Worm (Caenorhabditis elegans) whole organism, young adult: Measurements from ENCODE around the gene vab-9.

Source experiments
- D2030.7 ChIP-seq: fragments of 200-800 bp; sonication (Bioruptor generic); IDR thresholded peaks from 2 replicates; pipeline ENCODE4 v1.3.6; 2022; ENCODE audit warnings: missing genetic modification reagents, missing genetic modification characterization, missing compliant biosample characterization
- F10E7.11 ChIP-seq: sonication (generic microtip); optimal IDR thresholded peaks from 2 replicates; lab custom pipeline; 2017; ENCODE audit warnings: mild to moderate bottlenecking, missing genetic modification characterization, moderate library complexity, missing compliant biosample characterization
- F33H1.4 ChIP-seq: fragments of 200-800 bp; sonication (Bioruptor generic); IDR thresholded peaks from 2 replicates; pipeline ENCODE4 v1.3.6; 2022; ENCODE audit warnings: missing genetic modification reagents, missing genetic modification characterization, missing compliant biosample characterization
- F37B4.10 ChIP-seq: fragments of 200-800 bp; sonication (Bioruptor generic); IDR thresholded peaks from 2 replicates; pipeline ENCODE4 v1.3.6; 2022; ENCODE audit warnings: missing genetic modification characterization, missing compliant biosample characterization
- F55B11.4 ChIP-seq: sonication (generic microtip); optimal IDR thresholded peaks from 2 replicates; lab custom pipeline; 2016; ENCODE audit warnings: missing compliant biosample characterization, missing genetic modification characterization, borderline replicate concordance; ENCODE audit not compliant: insufficient read depth
- K11D2.4 ChIP-seq: fragments of 200-800 bp; sonication (Bioruptor generic); IDR thresholded peaks from 2 replicates; pipeline ENCODE4 v1.3.6; 2022; ENCODE audit warnings: missing genetic modification reagents, missing genetic modification characterization, missing compliant biosample characterization
- T07F8.4 ChIP-seq: sonication (generic microtip); optimal IDR thresholded peaks from 2 replicates; lab custom pipeline; 2016; ENCODE audit warnings: mild to moderate bottlenecking, missing genetic modification characterization, moderate library complexity, missing compliant biosample characterization
- Y67H2A.10 ChIP-seq: fragments of 200-800 bp; sonication (Bioruptor generic); conservative IDR thresholded peaks from 2 replicates; pipeline ENCODE4 v1.3.6; 2022; ENCODE audit warnings: missing genetic modification reagents, missing genetic modification characterization, missing compliant biosample characterization
- Y79H2A.3 ChIP-seq: fragments of 200-800 bp; sonication (Bioruptor generic); conservative IDR thresholded peaks from 2 replicates; pipeline ENCODE4 v1.3.6; 2022; ENCODE audit warnings: missing genetic modification reagents, missing genetic modification characterization, missing compliant biosample characterization
- Y95B8A.8 ChIP-seq: fragments of 200-800 bp; sonication (Bioruptor generic); IDR thresholded peaks from 2 replicates; pipeline ENCODE4 v1.3.6; 2022; ENCODE audit warnings: missing genetic modification reagents, missing genetic modification characterization, missing compliant biosample characterization
- athp-1 ChIP-seq: sonication (generic microtip); optimal IDR thresholded peaks from 2 replicates; lab custom pipeline; 2017; ENCODE audit warnings: mild to moderate bottlenecking, missing genetic modification characterization, missing compliant biosample characterization
- attf-3 ChIP-seq: fragments of 200-800 bp; sonication (Bioruptor generic); conservative IDR thresholded peaks from 2 replicates; pipeline ENCODE4 v1.3.6; 2022; ENCODE audit warnings: missing genetic modification reagents, missing genetic modification characterization, missing compliant biosample characterization
- ceh-27 ChIP-seq: fragments of 200-800 bp; sonication (Bioruptor generic); optimal IDR thresholded peaks from 2 replicates; lab custom pipeline; 2018; ENCODE audit warnings: mild to moderate bottlenecking, missing genetic modification characterization, moderate library complexity, missing compliant biosample characterization
- chd-7 ChIP-seq: sonication (generic microtip); optimal IDR thresholded peaks from 2 replicates; lab custom pipeline; 2016; ENCODE audit warnings: mild to moderate bottlenecking, missing genetic modification characterization, moderate library complexity, missing compliant biosample characterization
- die-1 ChIP-seq: sonication (generic microtip); optimal IDR thresholded peaks from 2 replicates; lab custom pipeline; 2016; ENCODE audit warnings: missing genotype, mild to moderate bottlenecking, missing genetic modification characterization, missing compliant biosample characterization
- dox-1 ChIP-seq: fragments of 200-800 bp; sonication (Bioruptor generic); IDR thresholded peaks from 2 replicates; pipeline ENCODE4 v1.3.6; 2022; ENCODE audit warnings: missing genetic modification reagents, missing genetic modification characterization, missing compliant biosample characterization
- dpl-1 ChIP-seq: fragments of 150-350 bp; optimal IDR thresholded peaks from 2 replicates; lab custom pipeline; 2014; ENCODE audit warnings: missing biosample characterization, missing genetic modification reagents, missing genetic modification characterization
- efl-1 ChIP-seq: fragments of 150-350 bp; optimal IDR thresholded peaks from 2 replicates; lab custom pipeline; 2014; ENCODE audit warnings: missing biosample characterization, missing genetic modification reagents, missing genetic modification characterization
- gei-17 ChIP-seq: fragments of 200-800 bp; sonication (Bioruptor generic); optimal IDR thresholded peaks from 2 replicates; lab custom pipeline; 2018; ENCODE audit warnings: mild to moderate bottlenecking, missing genetic modification characterization, missing compliant biosample characterization
- hlh-26 ChIP-seq: fragments of 200-800 bp; sonication (Bioruptor generic); conservative IDR thresholded peaks from 2 replicates; pipeline ENCODE4 v1.3.6; 2022; ENCODE audit warnings: missing genetic modification reagents, missing genetic modification characterization, missing compliant biosample characterization
- hmg-1.2 ChIP-seq: fragments of 200-800 bp; sonication (Bioruptor generic); IDR thresholded peaks from 2 replicates; pipeline ENCODE4 v1.3.6; 2022; ENCODE audit warnings: missing genetic modification reagents, missing genetic modification characterization, missing compliant biosample characterization
- hmg-20 ChIP-seq: fragments of 200-800 bp; sonication (Bioruptor generic); IDR thresholded peaks from 2 replicates; pipeline ENCODE4 v1.3.6; 2022; ENCODE audit warnings: missing genetic modification reagents, missing genetic modification characterization, missing compliant biosample characterization
- hrde-1 ChIP-seq: sonication (generic microtip); optimal IDR thresholded peaks from 2 replicates; lab custom pipeline; 2016; ENCODE audit warnings: missing genetic modification characterization, mild to moderate bottlenecking, missing compliant biosample characterization, moderate library complexity, missing genotype, missing genetic modification reagents, borderline replicate concordance
- hsf-1 ChIP-seq: fragments of 200-800 bp; sonication (Bioruptor generic); IDR thresholded peaks from 2 replicates; pipeline ENCODE4 v1.3.6; 2022; ENCODE audit warnings: missing genetic modification reagents, missing genetic modification characterization, missing compliant biosample characterization
- lag-1 ChIP-seq: fragments of 200-800 bp; sonication (Bioruptor generic); IDR thresholded peaks from 2 replicates; pipeline ENCODE4 v1.3.6; 2022; ENCODE audit warnings: missing genetic modification reagents, missing genetic modification characterization, missing compliant biosample characterization
- lin-35 ChIP-seq, 3 experiments: fragments of 150-350 bp in 2 of 3; sonication (generic microtip) in 1 of 3; optimal IDR thresholded peaks; 2 replicates each; lab custom pipeline; 2014 to 2018; ENCODE audit warnings: missing biosample characterization in 3 of 3, missing genetic modification characterization in 3 of 3, missing genetic modification reagents in 3 of 3
- lin-40 ChIP-seq: sonication (generic microtip); optimal IDR thresholded peaks from 2 replicates; lab custom pipeline; 2016; ENCODE audit warnings: missing genetic modification characterization, mild to moderate bottlenecking, missing compliant biosample characterization, missing genotype, missing genetic modification reagents
- lsl-1 ChIP-seq: fragments of 200-800 bp; sonication (Bioruptor generic); optimal IDR thresholded peaks from 2 replicates; lab custom pipeline; 2018; ENCODE audit warnings: mild to moderate bottlenecking, missing genetic modification characterization, moderate library complexity, missing compliant biosample characterization
- lsy-27 ChIP-seq: sonication (generic microtip); optimal IDR thresholded peaks from 2 replicates; lab custom pipeline; 2017; ENCODE audit warnings: missing genetic modification characterization, mild to moderate bottlenecking, missing compliant biosample characterization, antibody characterized with exemption, missing genotype, borderline replicate concordance; ENCODE audit not compliant: insufficient read depth
- madf-3 ChIP-seq: fragments of 200-800 bp; sonication (Bioruptor generic); IDR thresholded peaks from 2 replicates; pipeline ENCODE4 v1.3.6; 2022; ENCODE audit warnings: missing genetic modification reagents, missing genetic modification characterization, missing compliant biosample characterization
- mcd-1 ChIP-seq: fragments of 200-800 bp; sonication (Bioruptor generic); IDR thresholded peaks from 2 replicates; pipeline ENCODE4 v1.3.6; 2022; ENCODE audit warnings: missing genetic modification reagents, missing genetic modification characterization, missing compliant biosample characterization
- mes-4 ChIP-seq: sonication (generic microtip); optimal IDR thresholded peaks from 2 replicates; lab custom pipeline; 2016; ENCODE audit warnings: missing genotype, missing genetic modification characterization, missing compliant biosample characterization
- nfya-2 ChIP-seq: fragments of 200-800 bp; sonication (Bioruptor generic); IDR thresholded peaks from 2 replicates; pipeline ENCODE4 v1.3.6; 2022; ENCODE audit warnings: missing genetic modification reagents, missing genetic modification characterization, missing compliant biosample characterization
- nhr-120 ChIP-seq: fragments of 200-800 bp; sonication (Bioruptor generic); IDR thresholded peaks from 2 replicates; pipeline ENCODE4 v1.3.6; 2022; ENCODE audit warnings: missing genetic modification characterization, missing compliant biosample characterization
- nhr-179 ChIP-seq: sonication (generic microtip); optimal IDR thresholded peaks from 2 replicates; lab custom pipeline; 2016; ENCODE audit warnings: mild to moderate bottlenecking, missing genetic modification characterization, missing compliant biosample characterization
- nhr-90 ChIP-seq: sonication (generic microtip); optimal IDR thresholded peaks from 2 replicates; lab custom pipeline; 2016; ENCODE audit warnings: missing genotype, mild to moderate bottlenecking, missing genetic modification characterization, missing compliant biosample characterization
- pbrm-1 ChIP-seq: fragments of 200-800 bp; sonication (Bioruptor generic); IDR thresholded peaks from 2 replicates; pipeline ENCODE4 v1.3.6; 2022; ENCODE audit warnings: missing genetic modification reagents, missing genetic modification characterization, missing compliant biosample characterization
- rcor-1 ChIP-seq: fragments of 200-800 bp; sonication (Bioruptor generic); IDR thresholded peaks from 2 replicates; pipeline ENCODE4 v1.3.6; 2022; ENCODE audit warnings: missing genetic modification reagents, missing genetic modification characterization, missing compliant biosample characterization
- rec-8 ChIP-seq, 2 experiments: sonication (generic microtip); optimal IDR thresholded peaks; 2 replicates each; lab custom pipeline; 2016; ENCODE audit warnings: mild to moderate bottlenecking in 2 of 2, missing genetic modification characterization in 2 of 2, missing genetic modification reagents in 2 of 2, missing genotype in 2 of 2, missing biosample characterization in 1 of 2, missing compliant biosample characterization in 1 of 2, moderate library complexity in 1 of 2
- sdz-38 ChIP-seq: sonication (generic microtip); optimal IDR thresholded peaks from 2 replicates; lab custom pipeline; 2016; ENCODE audit warnings: missing genotype, missing genetic modification characterization, missing compliant biosample characterization
- snpc-1.3 ChIP-seq: sonication (generic microtip); optimal IDR thresholded peaks from 2 replicates; lab custom pipeline; 2017; ENCODE audit warnings: missing genetic modification characterization, mild to moderate bottlenecking, missing compliant biosample characterization, antibody characterized with exemption, moderate library complexity, missing genotype, missing genetic modification reagents; ENCODE audit not compliant: insufficient read depth
- unc-62 ChIP-seq: fragments of 150-350 bp; optimal IDR thresholded peaks from 2 replicates; lab custom pipeline; 2014; ENCODE audit warnings: missing biosample characterization, missing genetic modification reagents, missing genetic modification characterization
- xnd-1 ChIP-seq: sonication (generic microtip); optimal IDR thresholded peaks from 2 replicates; lab custom pipeline; 2016; ENCODE audit warnings: missing genotype, missing genetic modification reagents, missing genetic modification characterization, missing compliant biosample characterization
- zim-3 ChIP-seq: sonication (generic microtip); optimal IDR thresholded peaks from 2 replicates; lab custom pipeline; 2017; ENCODE audit warnings: mild to moderate bottlenecking, missing genetic modification characterization, moderate library complexity, missing compliant biosample characterization
- ztf-3 ChIP-seq: fragments of 200-800 bp; sonication (Bioruptor generic); optimal IDR thresholded peaks from 2 replicates; lab custom pipeline; 2018; ENCODE audit warnings: mild to moderate bottlenecking, missing genetic modification characterization, missing compliant biosample characterization

Gene vab-9

ce11 chrII:8603567-8604359 lies 33.8 kb downstream of the vab-9 start, which contains the start of gene suf-1 (continued):
- TF ChIP-seq hrde-1 (tag; lab: Kevin White, UChicago) = peak; percentile 92
- TF ChIP-seq D2030.7 (GFP tag; lab: Robert Waterston, UW) = peak; percentile 35; the same call in 1 of the 2 replicates
- no peak for TF ChIP-seq lag-1
- peak; percentile 45 for TF ChIP-seq xnd-1
- peak; percentile 43 for TF ChIP-seq efl-1
- TF ChIP-seq dox-1 (GFP tag; lab: Robert Waterston, UW) = peak; percentile 12; the same call in 1 of the 2 replicates
- TF ChIP-seq hmg-1.2 (GFP tag; lab: Robert Waterston, UW) = peak; percentile 49; the same call in 1 of the 2 replicates
- no peak for TF ChIP-seq nhr-90
- TF ChIP-seq attf-3 = no peak
- no peak for TF ChIP-seq sdz-38 (tag; lab: Kevin White, UChicago)
- peak; percentile 58 for TF ChIP-seq lsl-1 (GFP tag; lab: Kevin White, UChicago)
- peak; percentile 45; the same call in 1 of the 2 replicates for TF ChIP-seq pbrm-1 (GFP tag; lab: Robert Waterston, UW)
- TF ChIP-seq ztf-3 (GFP tag; lab: Kevin White, UChicago) = no peak
- TF ChIP-seq snpc-1.3 = peak; percentile 2
- peak; percentile 88 for TF ChIP-seq madf-3 (GFP tag; lab: Robert Waterston, UW)
- TF ChIP-seq, all 124 proteins: peak for 47

- no peak for TF ChIP-seq T07F8.4 (tag; lab: Kevin White, UChicago)
- TF ChIP-seq gei-17 (GFP tag; lab: Kevin White, UChicago) = no peak
- TF ChIP-seq F33H1.4 (GFP tag; lab: Robert Waterston, UW) = peak; percentile 88
- TF ChIP-seq athp-1 (tag; lab: Kevin White, UChicago) = no peak
- TF ChIP-seq rec-8 (tag; optimal IDR thresholded peaks at IDR 0.05; lab: Kevin White, UChicago) = no peak
- TF ChIP-seq ceh-27 = no peak
- no peak for TF ChIP-seq mes-4
- no peak for TF ChIP-seq lin-35 (GFP tag; optimal IDR thresholded peaks at IDR 0.05; lab: Kevin White, UChicago)
- no peak for TF ChIP-seq Y95B8A.8
- TF ChIP-seq nfya-2 (GFP tag; lab: Robert Waterston, UW) = no peak
- TF ChIP-seq zim-3 (tag; lab: Kevin White, UChicago) = no peak
- no peak for TF ChIP-seq K11D2.4
- TF ChIP-seq D2030.7 (GFP tag; lab: Robert Waterston, UW) = no peak
- no peak for TF ChIP-seq F37B4.10 (GFP tag; lab: Robert Waterston, UW)
- no peak for TF ChIP-seq F10E7.11 (tag; lab: Kevin White, UChicago)
- peak; percentile 32; the same call in 1 of the 2 replicates for TF ChIP-seq mcd-1 (GFP tag; lab: Robert Waterston, UW)
- no peak for TF ChIP-seq lsy-27 (tag; lab: Kevin White, UChicago)
- no peak for TF ChIP-seq nhr-179 (tag; lab: Kevin White, UChicago)
- no peak for TF ChIP-seq madf-3 (GFP tag; lab: Robert Waterston, UW)
- no peak for TF ChIP-seq hmg-20 (GFP tag; lab: Robert Waterston, UW)
- TF ChIP-seq F55B11.4 = no peak
- TF ChIP-seq lin-40 (tag; lab: Kevin White, UChicago) = no peak
- TF ChIP-seq Y79H2A.3 = no peak
- TF ChIP-seq die-1 = no peak
- no peak for TF ChIP-seq hsf-1
- TF ChIP-seq pbrm-1 (GFP tag; lab: Robert Waterston, UW) = no peak
- TF ChIP-seq chd-7 (tag; lab: Kevin White, UChicago) = no peak
- no peak for TF ChIP-seq rcor-1 (GFP tag; lab: Robert Waterston, UW)
- no peak for TF ChIP-seq nhr-120 (GFP tag; lab: Robert Waterston, UW)
- no peak for TF ChIP-seq dpl-1
- no peak for TF ChIP-seq hlh-26 (GFP tag; lab: Robert Waterston, UW)
- no peak for TF ChIP-seq unc-62 (GFP tag; lab: Kevin White, UChicago)
- no peak for TF ChIP-seq Y67H2A.10 (GFP tag; lab: Robert Waterston, UW)
These were observed 35.1 kb downstream of the vab-9 start, which contains the start of the genes cpf-1 and rpl-26 for ce11 chrII:8602337-8602944. Gene cpf-1, minus strand, starts transcription at chrII:8602440. Gene rpl-26, plus strand, starts transcription at chrII:8602785.
